Worm (Caenorhabditis elegans) whole organism, L2 larva: ENCODE results near the gene scl-26.

Experiments
- R02D3.7 ChIP-seq: fragments of 150-350 bp; optimal IDR thresholded peaks from 2 replicates; lab custom pipeline; 2014; ENCODE audit warnings: missing biosample characterization, missing genetic modification characterization
- Y55F3AM.14 ChIP-seq: fragments of 200-800 bp; sonication (Bioruptor generic); optimal IDR thresholded peaks from 2 replicates; lab custom pipeline; 2018; ENCODE audit warnings: mild to moderate bottlenecking, missing genetic modification characterization, missing compliant biosample characterization
- alr-1 ChIP-seq: fragments of 150-350 bp; optimal IDR thresholded peaks from 2 replicates; lab custom pipeline; 2014; ENCODE audit warnings: missing biosample characterization, missing genetic modification characterization
- aly-2 ChIP-seq: fragments of 150-350 bp; optimal IDR thresholded peaks from 2 replicates; lab custom pipeline; 2014; ENCODE audit warnings: missing biosample characterization, missing genetic modification characterization
- ama-1 ChIP-seq: fragments of 150-350 bp; optimal IDR thresholded peaks from 2 replicates; lab custom pipeline; 2018; ENCODE audit warnings: inconsistent platforms
- blmp-1 ChIP-seq: sonication (generic microtip); optimal IDR thresholded peaks from 2 replicates; lab custom pipeline; 2017; ENCODE audit warnings: missing genetic modification characterization, mild to moderate bottlenecking, missing compliant biosample characterization, antibody characterized with exemption, moderate library complexity; ENCODE audit not compliant: insufficient read depth
- ceh-16 ChIP-seq: fragments of 150-350 bp; optimal IDR thresholded peaks from 2 replicates; lab custom pipeline; 2014; ENCODE audit warnings: missing biosample characterization, missing genetic modification characterization
- ceh-82 ChIP-seq: fragments of 150-350 bp; optimal IDR thresholded peaks from 2 replicates; lab custom pipeline; 2014; ENCODE audit warnings: missing biosample characterization, missing genetic modification characterization
- crh-2 ChIP-seq: sonication (generic microtip); optimal IDR thresholded peaks from 2 replicates; lab custom pipeline; 2017; ENCODE audit warnings: missing biosample characterization, missing genetic modification characterization
- egl-27 ChIP-seq: sonication (generic microtip); optimal IDR thresholded peaks from 3 replicates; lab custom pipeline; 2017; ENCODE audit warnings: missing biosample characterization, missing genetic modification reagents, missing genetic modification characterization
- elt-1 ChIP-seq: fragments of 150-350 bp; optimal IDR thresholded peaks from 2 replicates; lab custom pipeline; 2014; ENCODE audit warnings: missing biosample characterization, missing genetic modification characterization
- elt-3 ChIP-seq: sonication (generic microtip); optimal IDR thresholded peaks from 2 replicates; lab custom pipeline; 2017; ENCODE audit warnings: missing biosample characterization, missing genetic modification characterization
- gmeb-1 ChIP-seq: fragments of 150-350 bp; optimal IDR thresholded peaks from 2 replicates; lab custom pipeline; 2014; ENCODE audit warnings: missing biosample characterization, missing genetic modification characterization
- lin-11 ChIP-seq: fragments of 150-350 bp; sonication (generic microtip); optimal IDR thresholded peaks from 2 replicates; lab custom pipeline; 2014; ENCODE audit warnings: missing biosample characterization, missing genetic modification characterization, inconsistent platforms, mixed read lengths
- lin-13 ChIP-seq: fragments of 150-350 bp; optimal IDR thresholded peaks from 2 replicates; lab custom pipeline; 2014; ENCODE audit warnings: missing biosample characterization, missing genetic modification reagents, missing genetic modification characterization
- lin-39 ChIP-seq: fragments of 150-350 bp; optimal IDR thresholded peaks from 2 replicates; lab custom pipeline; 2014; ENCODE audit warnings: missing biosample characterization, missing genetic modification reagents, missing genetic modification characterization
- lsy-2 ChIP-seq, 2 experiments: fragments of 150-350 bp in 1 of 2; sonication (generic microtip) in 1 of 2; optimal IDR thresholded peaks; 2 replicates each; lab custom pipeline; 2014 to 2017; ENCODE audit warnings: missing biosample characterization in 2 of 2, missing genetic modification characterization in 2 of 2
- mbf-1 ChIP-seq: sonication (generic microtip); optimal IDR thresholded peaks from 2 replicates; lab custom pipeline; 2017; ENCODE audit warnings: missing biosample characterization, missing genetic modification characterization
- nhr-11 ChIP-seq: fragments of 150-350 bp; optimal IDR thresholded peaks from 2 replicates; lab custom pipeline; 2014; ENCODE audit warnings: missing biosample characterization, missing genetic modification characterization
- nhr-129 ChIP-seq: fragments of 150-350 bp; optimal IDR thresholded peaks from 2 replicates; lab custom pipeline; 2014; ENCODE audit warnings: missing biosample characterization, missing genetic modification characterization
- nhr-237 ChIP-seq: fragments of 150-350 bp; optimal IDR thresholded peaks from 2 replicates; lab custom pipeline; 2014; ENCODE audit warnings: missing biosample characterization, missing genetic modification characterization
- nhr-6 ChIP-seq: fragments of 150-350 bp; optimal IDR thresholded peaks from 2 replicates; lab custom pipeline; 2014; ENCODE audit warnings: missing biosample characterization, missing genetic modification characterization
- peb-1 ChIP-seq: fragments of 150-350 bp; optimal IDR thresholded peaks from 2 replicates; lab custom pipeline; 2014; ENCODE audit warnings: missing biosample characterization, missing genetic modification characterization
- skn-1 ChIP-seq: sonication (generic microtip); optimal IDR thresholded peaks from 2 replicates; lab custom pipeline; 2017; ENCODE audit warnings: missing biosample characterization, missing genetic modification characterization
- sma-9 ChIP-seq, 2 experiments: fragments of 150-350 bp in 1 of 2; sonication (generic microtip) in 1 of 2; optimal IDR thresholded peaks; 2 replicates each; lab custom pipeline; 2014 to 2016; ENCODE audit warnings: missing genetic modification characterization in 2 of 2, mild to moderate bottlenecking in 1 of 2, missing biosample characterization in 1 of 2, missing compliant biosample characterization in 1 of 2, missing genetic modification reagents in 1 of 2, moderate library complexity in 1 of 2
- unc-39 ChIP-seq: fragments of 150-350 bp; optimal IDR thresholded peaks from 2 replicates; lab custom pipeline; 2014; ENCODE audit warnings: missing biosample characterization, missing genetic modification characterization
- unc-62 ChIP-seq: fragments of 150-350 bp; optimal IDR thresholded peaks from 2 replicates; lab custom pipeline; 2014; ENCODE audit warnings: missing biosample characterization, missing genetic modification reagents, missing genetic modification characterization
- zag-1 ChIP-seq: fragments of 150-350 bp; optimal IDR thresholded peaks from 2 replicates; lab custom pipeline; 2014; ENCODE audit warnings: missing biosample characterization, missing genetic modification characterization
- ztf-11 ChIP-seq: sonication (generic microtip); optimal IDR thresholded peaks from 2 replicates; lab custom pipeline; 2017; ENCODE audit warnings: missing biosample characterization, missing genetic modification characterization

The scl-26 gene

DNA sequence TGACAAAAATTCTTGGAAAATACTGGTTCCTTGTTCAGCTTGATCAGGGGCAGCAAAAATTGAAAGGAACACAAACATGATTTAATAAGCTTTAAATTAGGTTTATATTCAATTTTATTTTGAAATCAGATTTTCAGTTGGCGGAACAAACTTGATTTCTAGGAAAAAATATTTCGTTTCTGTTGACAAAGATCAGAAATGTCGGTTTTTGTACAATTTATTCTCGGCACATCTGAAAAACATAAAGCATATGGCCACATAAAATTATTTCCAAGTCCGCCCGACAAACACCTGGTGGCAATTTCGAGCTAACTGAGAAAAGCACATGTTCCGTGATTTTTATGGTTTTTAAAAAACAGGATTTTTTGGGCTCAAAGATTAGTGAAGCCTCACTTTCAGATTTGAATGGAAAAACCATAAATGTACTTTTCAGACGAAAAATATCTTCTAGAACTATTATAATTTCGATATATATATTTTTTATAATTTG is 47.4 kb downstream of the scl-26 start, which contains the start of gene ttr-10:
ttr-10 (minus strand) TSS at position 51 of the 490 bp plus-strand sequence.
- no peak for TF ChIP-seq blmp-1 (tag; lab: Kevin White, UChicago)
- TF ChIP-seq aly-2, result no peak
- no peak for TF ChIP-seq ceh-16 (tag; lab: Kevin White, UChicago)
- TF ChIP-seq crh-2 (tag; lab: Kevin White, UChicago), result no peak
- TF ChIP-seq elt-1 (tag; lab: Kevin White, UChicago), result no peak
- TF ChIP-seq peb-1 (tag; lab: Kevin White, UChicago), result no peak
- no peak for TF ChIP-seq egl-27 (tag; lab: Kevin White, UChicago)
- no peak for TF ChIP-seq ama-1
- no peak for TF ChIP-seq unc-62 (GFP tag; lab: Kevin White, UChicago)
- TF ChIP-seq Y55F3AM.14, result no peak
- no peak for TF ChIP-seq elt-3 (tag; lab: Kevin White, UChicago)
- no peak for TF ChIP-seq nhr-237 (tag; lab: Kevin White, UChicago)
- TF ChIP-seq zag-1 (tag; lab: Kevin White, UChicago), result no peak
- no peak for TF ChIP-seq unc-39
- no peak for TF ChIP-seq ceh-82 (tag; lab: Kevin White, UChicago)
- TF ChIP-seq skn-1 (tag; lab: Kevin White, UChicago), result no peak
- no peak for TF ChIP-seq ztf-11 (tag; lab: Kevin White, UChicago)
- TF ChIP-seq sma-9 (GFP tag; optimal IDR thresholded peaks at IDR 0.05; lab: Kevin White, UChicago), result no peak
- no peak for TF ChIP-seq sma-9 (tag; optimal IDR thresholded peaks at IDR 0.05; lab: Kevin White, UChicago)

ce11 chrV:7551821-7552220 is 49.5 kb downstream of the scl-26 start, which contains the start of gene F19F10.3:
F19F10.3 (plus strand) TSS chrV:7552121.
- TF ChIP-seq R02D3.7, result no peak
- TF ChIP-seq lin-13, result no peak
- no peak for TF ChIP-seq lin-39 (tag; lab: Kevin White, UChicago)
- TF ChIP-seq elt-3 (tag; lab: Kevin White, UChicago), result no peak
- no peak for TF ChIP-seq nhr-237 (tag; lab: Kevin White, UChicago)
- no peak for TF ChIP-seq mbf-1 (tag; lab: Kevin White, UChicago)
- TF ChIP-seq alr-1 (tag; lab: Kevin White, UChicago), result no peak
- no peak for TF ChIP-seq lin-11 (tag; lab: Kevin White, UChicago)
- TF ChIP-seq nhr-129 (tag; lab: Kevin White, UChicago), result no peak
- no peak for TF ChIP-seq lsy-2 (tag; optimal IDR thresholded peaks at IDR 0.05; lab: Kevin White, UChicago)
- no peak for TF ChIP-seq sma-9 (GFP tag; optimal IDR thresholded peaks at IDR 0.05; lab: Kevin White, UChicago)
- TF ChIP-seq sma-9 (tag; optimal IDR thresholded peaks at IDR 0.05; lab: Kevin White, UChicago), result no peak
- no peak for TF ChIP-seq gmeb-1 (tag; lab: Kevin White, UChicago)
- no peak for TF ChIP-seq ceh-82 (tag; lab: Kevin White, UChicago)
- no peak for TF ChIP-seq nhr-6
- no peak for TF ChIP-seq nhr-11 (tag; lab: Kevin White, UChicago)
